Worm (Caenorhabditis elegans) whole organism, mixed stage, embryonic: ENCODE data around the gene Y75D11A.3.

Source experiments
- ceh-39 ChIP-seq: fragments of 150-350 bp; optimal IDR thresholded peaks from 2 replicates; lab custom pipeline; 2014; ENCODE audit warnings: missing biosample characterization, missing genetic modification characterization
- ceh-43 ChIP-seq: fragments of 200-800 bp; sonication (Bioruptor generic); optimal IDR thresholded peaks from 2 replicates; lab custom pipeline; 2018; ENCODE audit warnings: mild to moderate bottlenecking, missing genetic modification characterization, moderate library complexity, missing compliant biosample characterization
- ces-1 ChIP-seq: fragments of 150-350 bp; optimal IDR thresholded peaks from 2 replicates; lab custom pipeline; 2014; ENCODE audit warnings: missing biosample characterization, missing genetic modification reagents, missing genetic modification characterization
- elt-3 ChIP-seq: fragments of 150-350 bp; optimal IDR thresholded peaks from 2 replicates; lab custom pipeline; 2014; ENCODE audit warnings: missing biosample characterization, missing genetic modification characterization
- lin-13 ChIP-seq: fragments of 150-350 bp; optimal IDR thresholded peaks from 2 replicates; lab custom pipeline; 2014; ENCODE audit warnings: missing biosample characterization, missing genetic modification characterization
- lsy-2 ChIP-seq: fragments of 150-350 bp; optimal IDR thresholded peaks from 2 replicates; lab custom pipeline; 2014; ENCODE audit warnings: missing biosample characterization, missing genetic modification characterization
- nhr-28 ChIP-seq: fragments of 150-350 bp; optimal IDR thresholded peaks from 2 replicates; lab custom pipeline; 2014; ENCODE audit warnings: missing biosample characterization, missing genetic modification characterization
- snpc-4 ChIP-seq: fragments of 150-350 bp; optimal IDR thresholded peaks from 2 replicates; lab custom pipeline; 2014; ENCODE audit warnings: missing biosample characterization, missing genetic modification characterization
- unc-120 ChIP-seq: sonication (generic microtip); optimal IDR thresholded peaks from 2 replicates; lab custom pipeline; 2017; ENCODE audit warnings: missing genetic modification characterization, missing compliant biosample characterization; ENCODE audit not compliant: poor library complexity, severe bottlenecking
- unc-39 ChIP-seq: fragments of 150-350 bp; optimal IDR thresholded peaks from 2 replicates; lab custom pipeline; 2014; ENCODE audit warnings: missing biosample characterization, missing genetic modification characterization
- ztf-11 ChIP-seq: fragments of 150-350 bp; optimal IDR thresholded peaks from 2 replicates; lab custom pipeline; 2014; ENCODE audit warnings: missing biosample characterization, missing genetic modification characterization

DNA sequence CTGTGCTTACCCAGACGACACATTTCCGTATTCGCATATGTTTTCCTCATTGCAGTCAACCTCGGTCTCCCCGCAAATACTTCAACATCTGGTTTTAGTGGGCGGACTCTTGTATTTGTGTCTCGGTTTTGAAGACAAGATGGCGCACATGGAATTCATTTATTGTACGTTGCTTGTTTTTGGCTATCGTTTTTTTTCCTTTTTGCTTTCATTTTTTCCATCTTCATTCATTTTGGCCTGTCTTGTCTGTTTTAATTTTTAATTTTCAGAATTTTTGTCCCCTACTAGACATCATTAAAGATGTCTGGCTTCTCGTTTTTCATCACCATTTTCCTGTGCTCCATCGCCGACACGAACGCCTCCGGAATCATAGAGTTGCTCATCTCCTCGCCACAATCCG, 40.6 kb upstream of the Y75D11A.3 start, which contains the start of gene arg-1:
- TF ChIP-seq nhr-28 (tag; lab: Kevin White, UChicago) = no peak
- TF ChIP-seq unc-39 (tag; lab: Kevin White, UChicago) = no peak
- no peak for TF ChIP-seq unc-120 (tag; lab: Kevin White, UChicago)
- TF ChIP-seq elt-3 = no peak
- no peak for TF ChIP-seq lin-13 (tag; lab: Kevin White, UChicago)
- no peak for TF ChIP-seq ztf-11 (tag; lab: Kevin White, UChicago)
- TF ChIP-seq snpc-4 = no peak
- TF ChIP-seq ceh-43 (GFP tag; lab: Kevin White, UChicago) = no peak
- TF ChIP-seq lsy-2 (tag; lab: Kevin White, UChicago) = no peak
- no peak for TF ChIP-seq ces-1 (GFP tag; lab: Kevin White, UChicago)
- TF ChIP-seq ceh-39 (tag; lab: Kevin White, UChicago) = no peak
